Worm (Caenorhabditis elegans): Measurements from ENCODE around the gene K12H6.4.
A peak's percentile ranks its signal among the peaks of the same experiment; 100 is the strongest.

K12H6.4 gene

ce11 chrII:2797951-2798350, 26.1 kb downstream of the K12H6.4 start:
- TF ChIP-seq ama-1 (optimal IDR thresholded peaks at IDR 0.05) (no peak), ama-1 (GFP tag; optimal IDR thresholded peaks at IDR 0.05) (no peak), him-1 (tag; optimal IDR thresholded peaks at IDR 0.05) (no peak), ceh-91 (GFP tag; IDR thresholded peaks at IDR 0.05) (no peak), tlf-1 (GFP tag; optimal IDR thresholded peaks at IDR 0.05) (no peak), ztf-6 (GFP tag; IDR thresholded peaks at IDR 0.05) (no peak), ceh-100 (GFP tag; IDR thresholded peaks at IDR 0.05) (no peak), F52B5.7 (tag; optimal IDR thresholded peaks at IDR 0.05) (no peak), cebp-2 (GFP tag; IDR thresholded peaks at IDR 0.05) (no peak)

- TF ChIP-seq zfh-2 (GFP tag; conservative IDR thresholded peaks at IDR 0.05) (peak; percentile 56), lsy-27 (tag; optimal IDR thresholded peaks at IDR 0.05; ENCODE audit: borderline replicate concordance, insufficient read depth) (no peak), mxl-1 (tag; optimal IDR thresholded peaks at IDR 0.05) (no peak)
Measured at ce11 chrII:2796431-2796830, 27.6 kb downstream of the K12H6.4 start.

- TF ChIP-seq B0019.2 (GFP tag; conservative IDR thresholded peaks at IDR 0.05) (no peak), F23B12.7 (tag; optimal IDR thresholded peaks at IDR 0.05; ENCODE audit: insufficient read depth) (no peak), ztf-22 (GFP tag; optimal IDR thresholded peaks at IDR 0.05) (no peak)
Measured at ce11 chrII:2795413-2795812, 28.7 kb downstream of the K12H6.4 start.

DNA sequence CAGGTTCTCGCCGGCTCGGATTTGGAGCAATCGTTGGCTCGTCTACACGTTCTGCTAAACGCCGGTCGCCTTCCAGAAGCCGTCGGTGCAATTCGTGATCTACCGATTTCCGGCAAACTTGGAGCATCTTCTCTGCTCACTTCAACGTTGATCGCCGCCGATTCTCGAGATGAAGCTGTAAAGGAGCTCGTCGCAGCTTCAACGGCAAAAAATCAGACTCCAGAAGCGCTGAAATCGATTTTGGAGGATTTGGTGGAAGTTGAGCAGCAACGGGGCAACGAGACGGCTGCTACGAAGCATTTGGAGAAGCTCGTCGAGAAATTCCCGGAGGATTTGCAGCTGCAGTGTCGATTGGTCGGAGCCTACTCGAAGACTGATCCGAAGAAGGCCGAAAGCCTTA, 32.4 kb downstream of the K12H6.4 start:
- no peak for TF ChIP-seq egrh-3 (GFP tag; IDR thresholded peaks at IDR 0.05)
- no peak for TF ChIP-seq ekl-4 (GFP tag; IDR thresholded peaks at IDR 0.05)
- peak; percentile 73 for TF ChIP-seq zfh-2 (GFP tag; conservative IDR thresholded peaks at IDR 0.05)
- TF ChIP-seq Y53G8AR.9 (GFP tag; conservative IDR thresholded peaks at IDR 0.05): no peak
- no peak for TF ChIP-seq pbrm-1 (GFP tag; IDR thresholded peaks at IDR 0.05)
- TF ChIP-seq lin-54 (GFP tag; optimal IDR thresholded peaks at IDR 0.05): no peak
- no peak for TF ChIP-seq snpc-3.4 (tag; optimal IDR thresholded peaks at IDR 0.05)

DNA sequence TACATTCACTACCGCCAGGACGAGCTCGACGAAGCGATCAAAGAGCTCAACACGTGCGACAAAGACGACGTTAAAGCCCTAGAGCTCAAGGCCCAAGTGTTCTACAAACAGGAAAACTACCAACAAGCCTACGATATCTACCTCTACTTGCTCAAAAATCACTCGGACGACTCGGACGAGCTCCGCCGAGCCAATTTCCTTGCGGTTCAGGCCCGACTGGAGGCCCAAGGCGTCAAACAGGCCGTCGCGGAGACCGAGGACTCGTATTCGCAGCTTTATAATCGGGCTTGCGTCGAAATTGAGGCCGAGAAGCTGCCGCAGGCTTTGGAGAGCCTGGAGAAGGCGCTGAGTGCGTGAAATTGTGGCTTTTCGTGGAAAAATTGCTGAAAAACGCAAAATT, 36.2 kb downstream of the K12H6.4 start:
- TF ChIP-seq zfh-2 (GFP tag; conservative IDR thresholded peaks at IDR 0.05): peak; percentile 66; the same call in 1 of the 2 replicates
- no peak for TF ChIP-seq lsy-27 (tag; optimal IDR thresholded peaks at IDR 0.05; ENCODE audit: borderline replicate concordance, insufficient read depth)
- TF ChIP-seq egrh-3 (GFP tag; IDR thresholded peaks at IDR 0.05): peak; percentile 25; the same call in 1 of the 2 replicates
- TF ChIP-seq madf-6 (GFP tag; IDR thresholded peaks at IDR 0.05): peak; percentile 26; the same call in 1 of the 2 replicates

- TF ChIP-seq sptf-2 (GFP tag; optimal IDR thresholded peaks at IDR 0.05): no peak
- TF ChIP-seq tbp1 (GFP tag; optimal IDR thresholded peaks at IDR 0.05): peak; percentile 30
- no peak for TF ChIP-seq ztf-22 (GFP tag; optimal IDR thresholded peaks at IDR 0.05)
- no peak for TF ChIP-seq cebp-1 (GFP tag; IDR thresholded peaks at IDR 0.05)
- TF ChIP-seq cebp-1 (tag; optimal IDR thresholded peaks at IDR 0.05): peak; percentile 16
- no peak for TF ChIP-seq nhr-27 (tag; optimal IDR thresholded peaks at IDR 0.05)
- TF ChIP-seq bed-2 (GFP tag; IDR thresholded peaks at IDR 0.05): no peak
- peak; percentile 36 for TF ChIP-seq lin-54 (GFP tag; optimal IDR thresholded peaks at IDR 0.05)
- peak; percentile 6 for TF ChIP-seq lsl-1 (GFP tag; optimal IDR thresholded peaks at IDR 0.05)
- TF ChIP-seq let-607 (tag; optimal IDR thresholded peaks at IDR 0.05): peak; percentile 5 to 53
- peak; percentile 34; the same call in 1 of the 2 replicates for TF ChIP-seq hmg-1.2 (GFP tag; IDR thresholded peaks at IDR 0.05)
- no peak for TF ChIP-seq hlh-26 (GFP tag; conservative IDR thresholded peaks at IDR 0.05)
- TF ChIP-seq nfya-1 (tag; optimal IDR thresholded peaks at IDR 0.05; ENCODE audit: borderline replicate concordance, insufficient read depth): no peak
- no peak for TF ChIP-seq C06A6.2 (GFP tag; conservative IDR thresholded peaks at IDR 0.05)
- no peak for TF ChIP-seq attf-3 (GFP tag; conservative IDR thresholded peaks at IDR 0.05)
- TF ChIP-seq mcd-1 (GFP tag; IDR thresholded peaks at IDR 0.05): peak; percentile 54
- no peak for TF ChIP-seq mes-4 (tag; optimal IDR thresholded peaks at IDR 0.05)
Measured at ce11 chrII:2787031-2787512, 37.0 kb downstream of the K12H6.4 start, which contains the start of the genes F08D12.12 and srpa-72. F08D12.12 (minus strand) TSS chrII:2787081. srpa-72 (plus strand) TSS chrII:2787481.
